Worm (Caenorhabditis elegans) whole organism, L3 larva: Measurements from ENCODE around the gene F28F9.3.
A peak's percentile ranks its signal among the peaks of the same experiment; 100 is the strongest.

Experiments
- R02D3.7 ChIP-seq: fragments of 150-350 bp; optimal IDR thresholded peaks from 2 replicates; lab custom pipeline; 2014; ENCODE audit warnings: missing biosample characterization, missing genetic modification characterization
- ZK546.5 ChIP-seq: sonication (generic microtip); optimal IDR thresholded peaks from 2 replicates; lab custom pipeline; 2017; ENCODE audit warnings: missing biosample characterization, missing genetic modification characterization
- aly-2 ChIP-seq: fragments of 150-350 bp; optimal IDR thresholded peaks from 2 replicates; lab custom pipeline; 2014; ENCODE audit warnings: missing biosample characterization, missing genetic modification characterization
- ama-1 ChIP-seq: fragments of 150-350 bp; optimal IDR thresholded peaks from 2 replicates; lab custom pipeline; 2018
- ceh-16 ChIP-seq: sonication (generic microtip); optimal IDR thresholded peaks from 2 replicates; lab custom pipeline; 2017; ENCODE audit warnings: missing biosample characterization, missing genetic modification characterization
- ceh-28 ChIP-seq: fragments of 150-350 bp; optimal IDR thresholded peaks from 2 replicates; lab custom pipeline; 2014; ENCODE audit warnings: missing biosample characterization, missing genetic modification reagents, missing genetic modification characterization
- ceh-9 ChIP-seq: sonication (generic microtip); optimal IDR thresholded peaks from 2 replicates; lab custom pipeline; 2018; ENCODE audit warnings: missing biosample characterization, missing genetic modification characterization
- egl-5 ChIP-seq: fragments of 150-350 bp; optimal IDR thresholded peaks from 2 replicates; lab custom pipeline; 2017; ENCODE audit warnings: missing biosample characterization, missing genetic modification reagents, missing genetic modification characterization, inconsistent platforms
- elt-1 ChIP-seq: fragments of 150-350 bp; optimal IDR thresholded peaks from 2 replicates; lab custom pipeline; 2014; ENCODE audit warnings: missing biosample characterization, missing genetic modification characterization
- elt-2 ChIP-seq: sonication (generic microtip); optimal IDR thresholded peaks from 2 replicates; lab custom pipeline; 2016; ENCODE audit warnings: missing genetic modification reagents, mild to moderate bottlenecking, missing genetic modification characterization, missing compliant biosample characterization
- eor-1 ChIP-seq, 2 experiments: fragments of 150-350 bp; optimal IDR thresholded peaks; 2 replicates each; lab custom pipeline; 2014 to 2018; ENCODE audit warnings: missing biosample characterization in 2 of 2, missing genetic modification characterization in 2 of 2
- fkh-10 ChIP-seq: sonication (generic microtip); optimal IDR thresholded peaks from 2 replicates; lab custom pipeline; 2017; ENCODE audit warnings: missing biosample characterization, missing genetic modification reagents, missing genetic modification characterization
- fkh-2 ChIP-seq: fragments of 150-350 bp; optimal IDR thresholded peaks from 2 replicates; lab custom pipeline; 2014; ENCODE audit warnings: missing biosample characterization, missing genetic modification reagents, missing genetic modification characterization
- hmg-11 ChIP-seq: sonication (generic microtip); optimal IDR thresholded peaks from 2 replicates; lab custom pipeline; 2016; ENCODE audit warnings: missing genetic modification characterization, missing compliant biosample characterization
- jun-1 ChIP-seq: fragments of 150-350 bp; optimal IDR thresholded peaks from 2 replicates; lab custom pipeline; 2014; ENCODE audit warnings: missing biosample characterization, missing genetic modification reagents, missing genetic modification characterization
- lin-15B ChIP-seq: fragments of 150-350 bp; optimal IDR thresholded peaks from 2 replicates; lab custom pipeline; 2014; ENCODE audit warnings: missing biosample characterization, missing genetic modification characterization
- lin-39 ChIP-seq: fragments of 150-350 bp; optimal IDR thresholded peaks from 2 replicates; lab custom pipeline; 2018; ENCODE audit warnings: missing biosample characterization, missing genetic modification reagents, missing genetic modification characterization
- lsy-12 ChIP-seq: sonication (generic microtip); optimal IDR thresholded peaks from 2 replicates; lab custom pipeline; 2016; ENCODE audit warnings: mild to moderate bottlenecking, missing genetic modification characterization, missing compliant biosample characterization
- mdl-1 ChIP-seq: fragments of 150-350 bp; optimal IDR thresholded peaks from 2 replicates; lab custom pipeline; 2014; ENCODE audit warnings: missing biosample characterization, missing genetic modification characterization
- mml-1 ChIP-seq: fragments of 150-350 bp; sonication (generic microtip); optimal IDR thresholded peaks from 3 replicates; lab custom pipeline; 2014; ENCODE audit warnings: missing biosample characterization, missing genetic modification characterization
- nfya-1 ChIP-seq: sonication (generic microtip); optimal IDR thresholded peaks from 2 replicates; lab custom pipeline; 2017; ENCODE audit warnings: missing genetic modification characterization, mild to moderate bottlenecking, missing compliant biosample characterization, antibody characterized with exemption, moderate library complexity; ENCODE audit not compliant: insufficient read depth
- nhr-11 ChIP-seq: fragments of 150-350 bp; optimal IDR thresholded peaks from 2 replicates; lab custom pipeline; 2014; ENCODE audit warnings: missing biosample characterization, missing genetic modification characterization
- nhr-12 ChIP-seq: fragments of 150-350 bp; optimal IDR thresholded peaks from 2 replicates; lab custom pipeline; 2014; ENCODE audit warnings: missing biosample characterization, missing genetic modification characterization
- nhr-23 ChIP-seq: fragments of 150-350 bp; optimal IDR thresholded peaks from 2 replicates; lab custom pipeline; 2014; ENCODE audit warnings: missing biosample characterization, missing genetic modification reagents, missing genetic modification characterization
- nhr-237 ChIP-seq: fragments of 150-350 bp; optimal IDR thresholded peaks from 2 replicates; lab custom pipeline; 2014; ENCODE audit warnings: missing biosample characterization, missing genetic modification characterization
- nhr-25 ChIP-seq: sonication (generic microtip); optimal IDR thresholded peaks from 2 replicates; lab custom pipeline; 2017; ENCODE audit warnings: missing biosample characterization, missing genetic modification characterization
- nhr-28 ChIP-seq: fragments of 150-350 bp; optimal IDR thresholded peaks from 2 replicates; lab custom pipeline; 2014; ENCODE audit warnings: missing biosample characterization, missing genetic modification characterization
- nhr-43 ChIP-seq: sonication (generic microtip); optimal IDR thresholded peaks from 2 replicates; lab custom pipeline; 2016; ENCODE audit warnings: mild to moderate bottlenecking, missing genetic modification characterization, missing compliant biosample characterization; ENCODE audit not compliant: poor library complexity, severe bottlenecking
- nhr-76 ChIP-seq: fragments of 150-350 bp; sonication (generic microtip); optimal IDR thresholded peaks from 5 replicates; lab custom pipeline; 2014; ENCODE audit warnings: missing biosample characterization, missing genetic modification characterization
- nhr-77 ChIP-seq: fragments of 150-350 bp; optimal IDR thresholded peaks from 2 replicates; lab custom pipeline; 2014; ENCODE audit warnings: missing biosample characterization, missing genetic modification characterization
- pha-4 ChIP-seq: fragments of 150-350 bp; optimal IDR thresholded peaks from 2 replicates; lab custom pipeline; 2014; ENCODE audit warnings: missing biosample characterization, missing genetic modification reagents, missing genetic modification characterization
- pqm-1 ChIP-seq: fragments of 150-350 bp; optimal IDR thresholded peaks from 2 replicates; lab custom pipeline; 2017; ENCODE audit warnings: missing biosample characterization, missing genetic modification characterization, inconsistent platforms
- sea-2 ChIP-seq: fragments of 150-350 bp; sonication (generic microtip); optimal IDR thresholded peaks from 4 replicates; lab custom pipeline; 2014; ENCODE audit warnings: missing biosample characterization, missing genetic modification reagents, missing genetic modification characterization
- snpc-4 ChIP-seq: fragments of 150-350 bp; optimal IDR thresholded peaks from 2 replicates; lab custom pipeline; 2014; ENCODE audit warnings: missing biosample characterization, missing genetic modification characterization
- unc-62 ChIP-seq: fragments of 150-350 bp; sonication (generic microtip); optimal IDR thresholded peaks from 4 replicates; lab custom pipeline; 2014; ENCODE audit warnings: missing biosample characterization, missing genetic modification reagents, missing genetic modification characterization
- zag-1 ChIP-seq: fragments of 150-350 bp; optimal IDR thresholded peaks from 2 replicates; lab custom pipeline; 2014; ENCODE audit warnings: missing biosample characterization, missing genetic modification characterization
- ztf-11 ChIP-seq: fragments of 150-350 bp; optimal IDR thresholded peaks from 2 replicates; lab custom pipeline; 2014; ENCODE audit warnings: missing biosample characterization, missing genetic modification characterization

Gene F28F9.3

ce11 chrIV:3800952-3801351, 25.7 kb upstream of the F28F9.3 start, which contains the start of gene osm-3:
Gene osm-3 (minus strand): TSS chrIV:3801052.
- no peak for TF ChIP-seq mml-1 (tag; lab: Kevin White, UChicago)
- TF ChIP-seq egl-5 (tag; lab: Kevin White, UChicago): no peak
- no peak for TF ChIP-seq nhr-28
- no peak for TF ChIP-seq nhr-43
- TF ChIP-seq nhr-25 (tag; lab: Kevin White, UChicago): no peak
- no peak for TF ChIP-seq snpc-4
- TF ChIP-seq elt-1 (tag; lab: Kevin White, UChicago): no peak
- no peak for TF ChIP-seq fkh-2
- TF ChIP-seq nhr-11 (tag; lab: Kevin White, UChicago): no peak
- no peak for TF ChIP-seq pha-4 (tag; lab: Kevin White, UChicago)
- no peak for TF ChIP-seq eor-1 (tag; optimal IDR thresholded peaks at IDR 0.05; lab: Kevin White, UChicago)
- no peak for TF ChIP-seq nfya-1 (tag; lab: Kevin White, UChicago)

ce11 chrIV:3803252-3803651, 23.4 kb upstream of the F28F9.3 start, which contains the start of the genes algn-14 and M02B7.2:
Gene algn-14 (minus strand): TSS chrIV:3803426.
Gene M02B7.2 (plus strand): TSS chrIV:3803581.
- TF ChIP-seq nhr-76 (tag; lab: Kevin White, UChicago) (no peak), nhr-43 (peak; percentile 88), hmg-11 (tag; lab: Kevin White, UChicago) (peak; percentile 30), elt-2 (tag; lab: Kevin White, UChicago) (peak; percentile 47), aly-2 (tag; lab: Kevin White, UChicago) (no peak), ceh-28 (tag; lab: Kevin White, UChicago) (peak; percentile 5), ZK546.5 (no peak), lin-39 (tag; lab: Kevin White, UChicago) (peak; percentile 9), nfya-1 (tag; lab: Kevin White, UChicago) (peak; percentile 42), egl-5 (tag; lab: Kevin White, UChicago) (no peak), snpc-4 (peak; percentile 70), mdl-1 (no peak), lsy-12 (tag; lab: Kevin White, UChicago) (peak; percentile 19), jun-1 (tag; lab: Kevin White, UChicago) (peak; percentile 22), pha-4 (tag; lab: Kevin White, UChicago) (peak; percentile 66), nhr-28 (no peak), R02D3.7 (tag; lab: Kevin White, UChicago) (peak; percentile 92), nhr-23 (peak; percentile 42), lin-15B (peak; percentile 74)

- no peak for TF ChIP-seq elt-2 (tag; lab: Kevin White, UChicago)
- no peak for TF ChIP-seq unc-62 (GFP tag; lab: Kevin White, UChicago)
- no peak for TF ChIP-seq nhr-237 (tag; lab: Kevin White, UChicago)
- no peak for TF ChIP-seq mdl-1
- TF ChIP-seq nhr-77 (tag; lab: Kevin White, UChicago): no peak
- TF ChIP-seq nhr-43: no peak
- TF ChIP-seq eor-1 (tag; optimal IDR thresholded peaks at IDR 0.05; lab: Kevin White, UChicago): no peak
- TF ChIP-seq ama-1 (lab: Kevin White, UChicago): no peak
- TF ChIP-seq nhr-76 (tag; lab: Kevin White, UChicago): no peak
- no peak for TF ChIP-seq lin-15B
- no peak for TF ChIP-seq ceh-28 (tag; lab: Kevin White, UChicago)
- no peak for TF ChIP-seq R02D3.7 (tag; lab: Kevin White, UChicago)
- TF ChIP-seq zag-1: no peak
- no peak for TF ChIP-seq fkh-2
- TF ChIP-seq aly-2 (tag; lab: Kevin White, UChicago): no peak
- no peak for TF ChIP-seq fkh-10
- no peak for TF ChIP-seq pha-4 (tag; lab: Kevin White, UChicago)
- TF ChIP-seq, all 47 proteins: peak for 0
Measured at ce11 chrIV:3805219-3805618, 21.5 kb upstream of the F28F9.3 start, which contains the start of gene fbxc-47. Gene fbxc-47 (plus strand): TSS chrIV:3805519.

- TF ChIP-seq jun-1 (tag; lab: Kevin White, UChicago) (no peak), ceh-16 (tag; lab: Kevin White, UChicago) (no peak), ceh-28 (tag; lab: Kevin White, UChicago) (no peak), nhr-76 (tag; lab: Kevin White, UChicago) (no peak), pqm-1 (tag; lab: Kevin White, UChicago) (no peak), pha-4 (tag; lab: Kevin White, UChicago) (no peak), nhr-237 (tag; lab: Kevin White, UChicago) (no peak), ztf-11 (no peak), lin-15B (no peak), nhr-12 (tag; lab: Kevin White, UChicago) (no peak), lin-39 (tag; lab: Kevin White, UChicago) (no peak), ceh-9 (tag; lab: Kevin White, UChicago) (no peak), hmg-11 (tag; lab: Kevin White, UChicago) (no peak), eor-1 (tag; optimal IDR thresholded peaks at IDR 0.05; lab: Kevin White, UChicago) (no peak), sea-2 (GFP tag; lab: Kevin White, UChicago) (no peak)
Measured at ce11 chrIV:3807092-3807491, 19.6 kb upstream of the F28F9.3 start, which contains the start of gene M02B7.7. Gene M02B7.7 (minus strand): TSS chrIV:3807192.
